Worm (Caenorhabditis elegans) whole organism, L2 larva: ENCODE results near the gene elo-8.

Source experiments
- R02D3.7 ChIP-seq: fragments of 150-350 bp; optimal IDR thresholded peaks from 2 replicates; lab custom pipeline; 2014; ENCODE audit warnings: missing biosample characterization, missing genetic modification characterization
- dmd-4 ChIP-seq: sonication (generic microtip); optimal IDR thresholded peaks from 2 replicates; lab custom pipeline; 2017; ENCODE audit warnings: missing biosample characterization, missing genetic modification characterization
- nhr-77 ChIP-seq: fragments of 150-350 bp; optimal IDR thresholded peaks from 2 replicates; lab custom pipeline; 2014; ENCODE audit warnings: missing biosample characterization, missing genetic modification characterization
- sma-9 ChIP-seq, 2 experiments: fragments of 150-350 bp in 1 of 2; sonication (generic microtip) in 1 of 2; optimal IDR thresholded peaks; 2 replicates each; lab custom pipeline; 2014 to 2016; ENCODE audit warnings: missing genetic modification characterization in 2 of 2, mild to moderate bottlenecking in 1 of 2, missing biosample characterization in 1 of 2, missing compliant biosample characterization in 1 of 2, missing genetic modification reagents in 1 of 2, moderate library complexity in 1 of 2

DNA sequence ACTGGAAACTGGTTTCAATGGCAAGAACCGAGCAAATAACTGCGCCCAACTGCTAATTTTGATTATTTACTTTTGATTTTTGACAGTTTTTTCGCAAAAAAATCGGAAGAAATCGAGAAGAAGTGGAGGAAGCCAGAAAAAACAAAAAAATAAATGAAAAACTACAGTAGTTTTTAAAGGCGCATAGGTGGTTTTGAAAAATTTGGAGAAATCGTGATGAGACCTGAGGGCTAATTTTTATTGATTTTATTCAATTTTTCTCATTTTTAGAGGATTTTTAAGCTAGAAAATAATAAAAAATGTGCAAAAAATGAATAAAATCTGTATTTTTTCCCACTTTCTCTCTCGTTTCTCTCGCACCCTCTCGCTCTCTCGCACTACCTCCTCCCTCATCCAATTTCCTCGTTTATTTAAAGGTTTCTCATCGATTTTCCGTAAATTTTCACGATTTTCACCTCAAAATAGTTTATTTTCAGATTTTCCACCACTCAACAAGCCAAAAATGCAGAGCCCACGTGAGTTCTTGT, 42.8 kb upstream of the elo-8 start, which contains the start of gene Y47D3A.20:
- no peak for TF ChIP-seq nhr-77 (tag; lab: Kevin White, UChicago)
- no peak for TF ChIP-seq dmd-4
- TF ChIP-seq sma-9 (GFP tag; optimal IDR thresholded peaks at IDR 0.05; lab: Kevin White, UChicago) = no peak
- no peak for TF ChIP-seq sma-9 (tag; optimal IDR thresholded peaks at IDR 0.05; lab: Kevin White, UChicago)
- TF ChIP-seq R02D3.7 (tag; lab: Kevin White, UChicago) = no peak
